Worm (Caenorhabditis elegans) whole organism, L3 larva: Measurements from ENCODE around the gene mau-8.

Source experiments
- ceh-82 ChIP-seq: fragments of 150-350 bp; optimal IDR thresholded peaks from 2 replicates; lab custom pipeline; 2014; ENCODE audit warnings: missing biosample characterization, missing genetic modification characterization
- ceh-9 ChIP-seq: sonication (generic microtip); optimal IDR thresholded peaks from 2 replicates; lab custom pipeline; 2018; ENCODE audit warnings: missing biosample characterization, missing genetic modification characterization
- egl-27 ChIP-seq: sonication (generic microtip); optimal IDR thresholded peaks from 4 replicates; lab custom pipeline; 2017; ENCODE audit warnings: missing biosample characterization, missing genetic modification reagents, missing genetic modification characterization
- elt-2 ChIP-seq: sonication (generic microtip); optimal IDR thresholded peaks from 2 replicates; lab custom pipeline; 2016; ENCODE audit warnings: missing genetic modification reagents, mild to moderate bottlenecking, missing genetic modification characterization, missing compliant biosample characterization
- fkh-10 ChIP-seq: sonication (generic microtip); optimal IDR thresholded peaks from 2 replicates; lab custom pipeline; 2017; ENCODE audit warnings: missing biosample characterization, missing genetic modification reagents, missing genetic modification characterization
- lsy-12 ChIP-seq: sonication (generic microtip); optimal IDR thresholded peaks from 2 replicates; lab custom pipeline; 2016; ENCODE audit warnings: mild to moderate bottlenecking, missing genetic modification characterization, missing compliant biosample characterization
- nhr-23 ChIP-seq: fragments of 150-350 bp; optimal IDR thresholded peaks from 2 replicates; lab custom pipeline; 2014; ENCODE audit warnings: missing biosample characterization, missing genetic modification reagents, missing genetic modification characterization
- skn-1 ChIP-seq: fragments of 150-350 bp; optimal IDR thresholded peaks from 2 replicates; lab custom pipeline; 2014; ENCODE audit warnings: missing biosample characterization, missing genetic modification characterization
- ztf-4 ChIP-seq: fragments of 150-350 bp; optimal IDR thresholded peaks from 2 replicates; lab custom pipeline; 2014; ENCODE audit warnings: missing biosample characterization, missing genetic modification characterization

ce11 chrIV:13422200-13422599, 44.4 kb downstream of the mau-8 start, which contains the start of gene nol-9:
- no peak for TF ChIP-seq egl-27 (tag; lab: Kevin White, UChicago)
- TF ChIP-seq fkh-10 (GFP tag; lab: Kevin White, UChicago) = no peak
- TF ChIP-seq lsy-12 (tag; lab: Kevin White, UChicago) = no peak
- TF ChIP-seq ceh-82 (tag; lab: Kevin White, UChicago) = no peak
- no peak for TF ChIP-seq elt-2
- TF ChIP-seq ceh-9 (tag; lab: Kevin White, UChicago) = no peak
- TF ChIP-seq ztf-4 (tag; lab: Kevin White, UChicago) = no peak
- no peak for TF ChIP-seq nhr-23 (tag; lab: Kevin White, UChicago)
- no peak for TF ChIP-seq skn-1 (tag; lab: Kevin White, UChicago)
